Fruit fly (Drosophila melanogaster): ENCODE data around the gene Mst85C.

- TF ChIP-seq h (optimal IDR thresholded peaks at IDR 0.05) (no peak), insv (optimal IDR thresholded peaks at IDR 0.05) (no peak)
These were observed 36.7 kb upstream of the Mst85C start for dm6 chr3R:9011708-9012107.
